Worm (Caenorhabditis elegans): Measurements from ENCODE around the gene F29B9.11.

F29B9.11 gene

DNA sequence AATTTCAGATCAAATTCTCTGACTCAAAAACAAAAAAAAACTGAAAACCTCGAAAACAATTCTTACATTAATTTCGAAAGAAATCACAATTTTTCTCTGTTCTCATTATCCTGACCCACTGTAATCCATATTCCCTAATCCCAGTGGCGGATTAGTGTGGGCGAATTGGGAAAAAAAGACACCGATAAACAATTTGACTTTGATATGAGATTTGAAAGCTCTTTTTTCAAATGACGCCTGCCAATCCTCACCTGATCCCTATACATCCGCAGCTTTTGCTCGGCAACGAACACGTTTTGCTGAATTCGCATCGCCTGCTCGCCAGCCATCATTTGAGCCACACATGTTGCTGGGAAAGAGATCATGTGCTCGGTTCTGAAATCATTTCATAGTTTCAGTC lies 48.3 kb downstream of the F29B9.11 start:
- TF ChIP-seq efl-1 (optimal IDR thresholded peaks at IDR 0.05): no peak
- peak in 1 of 2 experiments; percentile 39 for TF ChIP-seq efl-1 (GFP tag; optimal IDR thresholded peaks at IDR 0.05 in 1 of 2)
- TF ChIP-seq ceh-82 (tag; optimal IDR thresholded peaks at IDR 0.05): no peak
- no peak for TF ChIP-seq rnt-1 (tag; optimal IDR thresholded peaks at IDR 0.05)
- no peak for TF ChIP-seq lin-13 (GFP tag; optimal IDR thresholded peaks at IDR 0.05)
- TF ChIP-seq nhr-76 (tag; optimal IDR thresholded peaks at IDR 0.05): no peak
- TF ChIP-seq hpl-2 (GFP tag; optimal IDR thresholded peaks at IDR 0.05): no peak
- no peak for TF ChIP-seq blmp-1 (tag; optimal IDR thresholded peaks at IDR 0.05)
- no peak for TF ChIP-seq ztf-4 (tag; optimal IDR thresholded peaks at IDR 0.05)
- no peak for TF ChIP-seq ces-1 (GFP tag; optimal IDR thresholded peaks at IDR 0.05)
- peak; percentile 62 for TF ChIP-seq nhr-85 (tag)
- TF ChIP-seq dpl-1 (GFP tag; optimal IDR thresholded peaks at IDR 0.05): no peak
- TF ChIP-seq ceh-63 (GFP tag; optimal IDR thresholded peaks at IDR 0.05): no peak
- no peak for TF ChIP-seq egl-13 (tag; optimal IDR thresholded peaks at IDR 0.05)
- no peak for TF ChIP-seq mab-9 (GFP tag; IDR thresholded peaks at IDR 0.05)
- TF ChIP-seq xbp-1 (tag; optimal IDR thresholded peaks at IDR 0.05): no peak
- TF ChIP-seq nhr-71 (tag; optimal IDR thresholded peaks at IDR 0.05): no peak
- TF ChIP-seq pax-3 (tag; optimal IDR thresholded peaks at IDR 0.05): peak; percentile 61
- TF ChIP-seq sup-37 (GFP tag; optimal IDR thresholded peaks at IDR 0.05): no peak
- no peak for TF ChIP-seq nhr-11 (tag; optimal IDR thresholded peaks at IDR 0.05)
- no peak for TF ChIP-seq lin-39 (tag; optimal IDR thresholded peaks at IDR 0.05)
- TF ChIP-seq jun-1 (tag; optimal IDR thresholded peaks at IDR 0.05): no peak
- peak; percentile 48 for TF ChIP-seq fkh-8 (tag; optimal IDR thresholded peaks at IDR 0.05)
- peak; percentile 61 for TF ChIP-seq dsc-1 (tag; optimal IDR thresholded peaks at IDR 0.05)

Measured in whole organism, L1 larva.